Worm (Caenorhabditis elegans): Measurements from ENCODE around the gene Y66C5A.1.

DNA sequence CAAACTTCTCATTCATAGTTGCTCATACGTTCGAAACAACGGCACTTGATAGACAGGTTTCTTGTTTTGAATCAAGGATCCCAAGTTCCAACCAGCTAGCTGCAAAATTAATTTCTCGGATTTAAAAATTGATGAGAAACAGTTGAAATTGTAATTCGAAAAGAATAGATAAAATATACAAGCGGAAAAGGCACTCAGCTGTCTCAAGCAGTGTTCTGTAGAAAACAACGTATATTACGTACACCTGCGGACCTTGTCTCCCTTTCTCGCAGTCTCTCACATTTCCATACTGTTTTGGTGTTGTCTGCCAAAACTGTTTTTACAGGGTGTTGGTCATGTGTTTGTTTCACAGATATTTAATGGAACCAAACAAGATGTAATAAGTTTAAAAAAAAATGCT lies 39.7 kb downstream of the Y66C5A.1 start, which contains the start of gene F23D12.10:
- no peak for TF ChIP-seq W03F9.2 (tag; optimal IDR thresholded peaks at IDR 0.05)
- no peak for TF ChIP-seq dao-5 (tag; optimal IDR thresholded peaks at IDR 0.05)
